Fruit fly (Drosophila melanogaster) whole organism, embryonic: ENCODE measurements around the gene pall.

Source experiments
- Ada2b ChIP-seq: fragments of 200-800 bp; sonication (Bioruptor generic); IDR thresholded peaks from 2 replicates; pipeline ENCODE4 v1.3.6; 2022; ENCODE audit warnings: missing biosample characterization, missing genetic modification characterization
- Asciz ChIP-seq: fragments of 200-800 bp; sonication (Bioruptor generic); optimal IDR thresholded peaks from 2 replicates; lab custom pipeline; 2017; ENCODE audit warnings: missing biosample characterization, mild to moderate bottlenecking, missing genetic modification characterization, missing genetic modification reagents
- Atf6 ChIP-seq: fragments of 200-800 bp; sonication (Bioruptor generic); IDR thresholded peaks from 2 replicates; pipeline ENCODE4 v1.3.6; 2022; ENCODE audit warnings: missing biosample characterization, missing genetic modification characterization
- BtbVII ChIP-seq: fragments of 200-800 bp; sonication (Bioruptor generic); optimal IDR thresholded peaks from 3 replicates; lab custom pipeline; 2017; ENCODE audit warnings: missing biosample characterization, mild to moderate bottlenecking, missing genetic modification characterization
- CG10565 ChIP-seq: fragments of 200-800 bp; sonication (Bioruptor generic); optimal IDR thresholded peaks from 3 replicates; lab custom pipeline; 2016; ENCODE audit warnings: missing biosample characterization, mild to moderate bottlenecking, missing genetic modification characterization
- CG11723 ChIP-seq: fragments of 200-800 bp; sonication (Bioruptor generic); optimal IDR thresholded peaks from 2 replicates; lab custom pipeline; 2017; ENCODE audit warnings: missing biosample characterization, mild to moderate bottlenecking, missing genetic modification characterization
- CG12659 ChIP-seq: fragments of 200-800 bp; sonication (Bioruptor generic); optimal IDR thresholded peaks from 3 replicates; lab custom pipeline; 2017; ENCODE audit warnings: mild to moderate bottlenecking, missing biosample characterization, missing genetic modification reagents, missing genetic modification characterization
- CG13894 ChIP-seq: fragments of 200-800 bp; sonication (Bioruptor generic); optimal IDR thresholded peaks from 3 replicates; lab custom pipeline; 2018; ENCODE audit warnings: missing biosample characterization, mild to moderate bottlenecking, missing genetic modification characterization, moderate library complexity
- CG17361 ChIP-seq: fragments of 200-800 bp; sonication (Bioruptor generic); IDR thresholded peaks from 3 replicates; pipeline ENCODE4 v1.3.6; 2022; ENCODE audit warnings: missing biosample characterization, missing genetic modification characterization
- CG17802 ChIP-seq: fragments of 200-800 bp; sonication (Bioruptor generic); optimal IDR thresholded peaks from 2 replicates; lab custom pipeline; 2018; ENCODE audit warnings: missing biosample characterization, mild to moderate bottlenecking, missing genetic modification characterization, moderate library complexity
- CG18011 ChIP-seq: fragments of 200-800 bp; sonication (Bioruptor generic); optimal IDR thresholded peaks from 2 replicates; lab custom pipeline; 2017; ENCODE audit warnings: missing biosample characterization, missing genetic modification characterization, mild to moderate bottlenecking, moderate library complexity, missing genotype
- CG31365 ChIP-seq: fragments of 200-800 bp; sonication (Bioruptor generic); optimal IDR thresholded peaks from 2 replicates; lab custom pipeline; 2018; ENCODE audit warnings: missing biosample characterization, mild to moderate bottlenecking, missing genetic modification characterization
- CG32772 ChIP-seq: fragments of 200-800 bp; sonication (Bioruptor generic); IDR thresholded peaks from 2 replicates; pipeline ENCODE4 v1.3.6; 2022; ENCODE audit warnings: missing biosample characterization, missing genetic modification characterization
- CG4328 ChIP-seq: fragments of 200-800 bp; sonication (Bioruptor generic); optimal IDR thresholded peaks from 3 replicates; lab custom pipeline; 2017; ENCODE audit warnings: missing biosample characterization, missing genetic modification reagents, missing genetic modification characterization
- CG4404 ChIP-seq: fragments of 200-800 bp; sonication (Bioruptor generic); IDR thresholded peaks from 2 replicates; pipeline ENCODE4 v1.3.6; 2022; ENCODE audit warnings: missing biosample characterization, missing genetic modification characterization
- CG5953 ChIP-seq: fragments of 200-800 bp; sonication (Bioruptor generic); IDR thresholded peaks from 2 replicates; pipeline ENCODE4 v1.3.6; 2022; ENCODE audit warnings: missing biosample characterization, missing genetic modification characterization
- CG7372 ChIP-seq: fragments of 200-800 bp; sonication (Bioruptor generic); IDR thresholded peaks from 2 replicates; pipeline ENCODE4 v1.3.6; 2022; ENCODE audit warnings: missing biosample characterization, missing genetic modification characterization
- CG7987 ChIP-seq: fragments of 200-800 bp; sonication (Bioruptor generic); optimal IDR thresholded peaks from 2 replicates; lab custom pipeline; 2018; ENCODE audit warnings: missing biosample characterization, mild to moderate bottlenecking, missing genetic modification characterization, moderate library complexity
- CG9797 ChIP-seq: fragments of 200-800 bp; sonication (Bioruptor generic); optimal IDR thresholded peaks from 3 replicates; lab custom pipeline; 2018; ENCODE audit warnings: missing biosample characterization, mild to moderate bottlenecking, missing genetic modification characterization
- CG9932 ChIP-seq: fragments of 200-800 bp; sonication (Bioruptor generic); IDR thresholded peaks from 2 replicates; pipeline ENCODE4 v1.3.6; 2022; ENCODE audit warnings: missing biosample characterization, missing genetic modification characterization
- CTCF ChIP-seq: fragments of 200-800 bp; sonication (Bioruptor generic); optimal IDR thresholded peaks from 2 replicates; lab custom pipeline; 2017; ENCODE audit warnings: missing biosample characterization, mild to moderate bottlenecking, missing genetic modification characterization, moderate library complexity
- Dbx ChIP-seq: fragments of 200-800 bp; sonication (Bioruptor generic); IDR thresholded peaks from 3 replicates; pipeline ENCODE4 v1.3.6; 2022; ENCODE audit warnings: missing biosample characterization, missing genetic modification characterization
- Ets97D ChIP-seq: fragments of 200-800 bp; sonication (Bioruptor generic); optimal IDR thresholded peaks from 3 replicates; lab custom pipeline; 2016; ENCODE audit warnings: missing biosample characterization, missing genetic modification characterization
- GATAe ChIP-seq: fragments of 200-800 bp; sonication (Bioruptor generic); conservative IDR thresholded peaks from 2 replicates; pipeline ENCODE4 v1.3.6; 2022; ENCODE audit warnings: missing biosample characterization, missing genetic modification characterization
- Hr51 ChIP-seq, 2 experiments: fragments of 200-800 bp; sonication (Bioruptor generic); optimal IDR thresholded peaks; 2 replicates in 1 of 2; 3 replicates in 1 of 2; lab custom pipeline; 2016 to 2018; ENCODE audit warnings: missing biosample characterization in 2 of 2, missing genetic modification characterization in 2 of 2, mild to moderate bottlenecking in 1 of 2, moderate library complexity in 1 of 2
- NK7.1 ChIP-seq: fragments of 200-800 bp; sonication (Bioruptor generic); optimal IDR thresholded peaks from 3 replicates; lab custom pipeline; 2016; ENCODE audit warnings: missing biosample characterization, missing genetic modification characterization
- NfI ChIP-seq: fragments of 200-800 bp; sonication (Bioruptor generic); optimal IDR thresholded peaks from 3 replicates; lab custom pipeline; 2018; ENCODE audit warnings: missing biosample characterization, mild to moderate bottlenecking, missing genetic modification characterization, moderate library complexity
- Oaz ChIP-seq: fragments of 200-800 bp; sonication (Bioruptor generic); IDR thresholded peaks from 2 replicates; pipeline ENCODE4 v1.3.6; 2022; ENCODE audit warnings: missing biosample characterization, missing genetic modification characterization
- Pdp1 ChIP-seq, 2 experiments: fragments of 200-800 bp; sonication (Bioruptor generic); optimal IDR thresholded peaks; 3 replicates each; lab custom pipeline; 2016; ENCODE audit warnings: missing biosample characterization in 2 of 2, missing genetic modification characterization in 2 of 2, mild to moderate bottlenecking in 1 of 2, moderate library complexity in 1 of 2
- Stat92E ChIP-seq, 3 experiments: fragments of >200 bp in 2 of 3; fragments of 200-800 bp in 1 of 3; sonication (Bioruptor generic) in 1 of 3; optimal IDR thresholded peaks; 2 replicates each; lab custom pipeline; 2017 to 2019; ENCODE audit warnings: missing biosample characterization in 3 of 3, missing genetic modification characterization in 3 of 3, mild to moderate bottlenecking in 1 of 3, moderate library complexity in 1 of 3
- abd-A ChIP-seq: fragments of 200-800 bp; sonication (Bioruptor generic); optimal IDR thresholded peaks from 3 replicates; lab custom pipeline; 2019; ENCODE audit warnings: missing biosample characterization, mild to moderate bottlenecking, missing genetic modification characterization, moderate library complexity
- az2 ChIP-seq: fragments of 200-800 bp; sonication (Bioruptor generic); optimal IDR thresholded peaks from 3 replicates; lab custom pipeline; 2016; ENCODE audit warnings: missing biosample characterization, missing genetic modification characterization
- danr ChIP-seq: fragments of 200-800 bp; sonication (Bioruptor generic); IDR thresholded peaks from 2 replicates; pipeline ENCODE4 v1.3.6; 2022; ENCODE audit warnings: missing biosample characterization, missing genetic modification characterization
- emc ChIP-seq: fragments of 200-800 bp; sonication (Bioruptor generic); optimal IDR thresholded peaks from 2 replicates; lab custom pipeline; 2016; ENCODE audit warnings: missing biosample characterization, missing genetic modification characterization
- ems ChIP-seq: fragments of 200-800 bp; sonication (Bioruptor generic); optimal IDR thresholded peaks from 3 replicates; lab custom pipeline; 2016; ENCODE audit warnings: missing biosample characterization, missing genetic modification characterization
- exex ChIP-seq: fragments of 200-800 bp; sonication (Bioruptor generic); optimal IDR thresholded peaks from 4 replicates; lab custom pipeline; 2018; ENCODE audit warnings: missing biosample characterization, mild to moderate bottlenecking, missing genetic modification characterization, moderate library complexity
- fu2 ChIP-seq: fragments of 200-800 bp; sonication (Bioruptor generic); optimal IDR thresholded peaks from 2 replicates; lab custom pipeline; 2016; ENCODE audit warnings: missing biosample characterization, missing genetic modification characterization
- gcm ChIP-seq: fragments of 200-800 bp; sonication (Bioruptor generic); optimal IDR thresholded peaks from 2 replicates; lab custom pipeline; 2019; ENCODE audit warnings: missing biosample characterization, mild to moderate bottlenecking, missing genetic modification characterization, moderate library complexity
- gfzf ChIP-seq: fragments of 200-800 bp; sonication (Bioruptor generic); optimal IDR thresholded peaks from 2 replicates; lab custom pipeline; 2016; ENCODE audit warnings: missing biosample characterization, mild to moderate bottlenecking, missing genetic modification characterization, moderate library complexity
- grau ChIP-seq: fragments of 200-800 bp; optimal IDR thresholded peaks from 3 replicates; lab custom pipeline; 2019; ENCODE audit warnings: missing biosample characterization, mild to moderate bottlenecking, missing genetic modification characterization, moderate library complexity
- hbn ChIP-seq: fragments of 200-800 bp; sonication (Bioruptor generic); IDR thresholded peaks from 2 replicates; pipeline ENCODE4 v1.3.6; 2022; ENCODE audit warnings: missing biosample characterization, missing genetic modification characterization; ENCODE audit not compliant: partially characterized antibody
- mam ChIP-seq: fragments of 200-800 bp; sonication (Bioruptor generic); optimal IDR thresholded peaks from 3 replicates; lab custom pipeline; 2016; ENCODE audit warnings: missing biosample characterization, missing genetic modification characterization
- mirr ChIP-seq: fragments of 200-800 bp; sonication (Bioruptor generic); optimal IDR thresholded peaks from 3 replicates; lab custom pipeline; 2018; ENCODE audit warnings: missing biosample characterization, mild to moderate bottlenecking, missing genetic modification characterization
- nerfin-1 ChIP-seq: fragments of 200-800 bp; sonication (Bioruptor generic); optimal IDR thresholded peaks from 3 replicates; lab custom pipeline; 2019; ENCODE audit warnings: missing biosample characterization, mild to moderate bottlenecking, missing genetic modification characterization, moderate library complexity
- pho ChIP-seq: fragments of 200-800 bp; sonication (Bioruptor generic); optimal IDR thresholded peaks from 2 replicates; lab custom pipeline; 2016; ENCODE audit warnings: missing biosample characterization, missing genetic modification characterization
- psq ChIP-seq: fragments of 200-800 bp; sonication (Bioruptor generic); optimal IDR thresholded peaks from 2 replicates; lab custom pipeline; 2017; ENCODE audit warnings: missing biosample characterization, missing genetic modification characterization
- pzg ChIP-seq: fragments of 200-800 bp; sonication (Bioruptor generic); optimal IDR thresholded peaks from 3 replicates; lab custom pipeline; 2018; ENCODE audit warnings: missing biosample characterization, mild to moderate bottlenecking, missing genetic modification characterization, moderate library complexity
- sd ChIP-seq: fragments of 200-800 bp; sonication (Bioruptor generic); optimal IDR thresholded peaks from 3 replicates; lab custom pipeline; 2018; ENCODE audit warnings: missing biosample characterization, mild to moderate bottlenecking, missing genetic modification characterization, moderate library complexity
- sisA ChIP-seq: fragments of 200-800 bp; sonication (Bioruptor generic); IDR thresholded peaks from 2 replicates; pipeline ENCODE4 v1.3.6; 2022; ENCODE audit warnings: missing biosample characterization, missing genetic modification characterization
- slp2 ChIP-seq: fragments of 200-800 bp; sonication (Bioruptor generic); optimal IDR thresholded peaks from 2 replicates; lab custom pipeline; 2016; ENCODE audit warnings: missing biosample characterization, missing genetic modification characterization
- tio ChIP-seq: fragments of 200-800 bp; sonication (Bioruptor generic); optimal IDR thresholded peaks from 2 replicates; lab custom pipeline; 2017; ENCODE audit warnings: missing biosample characterization, missing genetic modification characterization, inconsistent platforms
- z ChIP-seq: fragments of 200-800 bp; sonication (Bioruptor generic); IDR thresholded peaks from 3 replicates; pipeline ENCODE4 v1.3.6; 2022; ENCODE audit warnings: missing biosample characterization, missing genetic modification characterization

Gene pall

DNA sequence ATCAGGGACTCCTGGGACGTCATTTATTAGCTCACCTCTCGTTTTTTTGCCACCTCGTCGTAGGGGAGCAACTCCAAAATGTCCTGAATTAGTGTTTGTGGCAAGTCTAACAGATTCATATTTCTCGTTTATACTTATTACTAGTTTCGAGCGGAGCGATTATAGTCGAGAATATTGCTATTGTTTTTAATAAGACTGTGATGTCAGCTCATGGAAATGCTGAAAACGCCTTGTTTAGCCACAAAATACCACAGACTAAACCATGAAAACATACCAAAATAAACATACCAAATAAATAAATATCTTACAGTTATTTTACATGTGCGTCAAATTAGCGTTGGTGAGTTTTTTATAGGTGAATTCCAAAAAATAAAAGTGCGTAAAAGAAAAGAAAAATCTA, at the start of gene pall (continued):
- TF ChIP-seq GATAe (GFP tag; lab: Robert Waterston, UW) (no peak), Ets97D (peak; percentile 38), fu2 (GFP tag; lab: Kevin White, UChicago) (no peak), CG9797 (GFP tag; lab: Kevin White, UChicago) (peak; percentile 76), CG32772 (GFP tag; lab: Robert Waterston, UW) (no peak), tio (GFP tag; lab: Kevin White, UChicago) (no peak), psq (GFP tag; lab: Kevin White, UChicago) (no peak), slp2 (no peak), CG10565 (GFP tag; lab: Kevin White, UChicago) (no peak), Atf6 (GFP tag; lab: Robert Waterston, UW) (no peak), CG4328 (GFP tag; lab: Kevin White, UChicago) (no peak), exex (tag; lab: Kevin White, UChicago) (peak; percentile 2), CG5953 (no peak), CG31365 (no peak), nerfin-1 (tag; lab: Kevin White, UChicago) (peak; percentile 88), az2 (no peak), CG12659 (GFP tag; lab: Kevin White, UChicago) (peak; percentile 64), sisA (GFP tag; lab: Robert Waterston, UW) (no peak), Oaz (GFP tag; lab: Robert Waterston, UW) (no peak), CG4404 (GFP tag; lab: Robert Waterston, UW) (no peak), CG17802 (tag; lab: Kevin White, UChicago) (no peak), gfzf (GFP tag; lab: Kevin White, UChicago) (peak; percentile 92), pho (GFP tag; lab: Kevin White, UChicago) (no peak), danr (GFP tag; lab: Robert Waterston, UW) (no peak), mirr (GFP tag; lab: Kevin White, UChicago) (no peak), gcm (GFP tag; lab: Kevin White, UChicago) (no peak), ems (GFP tag; lab: Kevin White, UChicago) (no peak), Asciz (GFP tag; lab: Kevin White, UChicago) (no peak), Stat92E (GFP tag; optimal IDR thresholded peaks at IDR 0.05; lab: Kevin White, UChicago) (peak in 1 of 3 experiments; percentile 56), pzg (GFP tag; lab: Kevin White, UChicago) (peak; percentile 86), grau (tag; lab: Kevin White, UChicago) (no peak), CG18011 (GFP tag; lab: Kevin White, UChicago) (no peak), emc (GFP tag; lab: Kevin White, UChicago) (no peak), CG9932 (GFP tag; lab: Robert Waterston, UW) (no peak), CTCF (peak; percentile 63), z (GFP tag; lab: Robert Waterston, UW) (no peak), Pdp1 (GFP tag; optimal IDR thresholded peaks at IDR 0.05; lab: Kevin White, UChicago) (peak in 1 of 2 experiments; percentile 18), NfI (GFP tag; lab: Kevin White, UChicago) (no peak), Ada2b (GFP tag; lab: Robert Waterston, UW) (no peak), CG7372 (no peak), CG11723 (GFP tag; lab: Kevin White, UChicago) (no peak), hbn (peak; percentile 33; the same call in 1 of the 2 replicates), sd (tag; lab: Kevin White, UChicago) (no peak), CG17361 (GFP tag; lab: Robert Waterston, UW) (no peak), mam (GFP tag; lab: Kevin White, UChicago) (no peak), NK7.1 (GFP tag; lab: Kevin White, UChicago) (no peak), BtbVII (no peak), Hr51 (GFP tag; optimal IDR thresholded peaks at IDR 0.05; lab: Kevin White, UChicago) (no peak), abd-A (no peak), Dbx (GFP tag; lab: Robert Waterston, UW) (no peak), CG7987 (no peak), CG13894 (tag; lab: Kevin White, UChicago) (no peak)
